Fruit fly (Drosophila melanogaster): ENCODE results near the gene EMC6.

Gene EMC6

dm6 chr3R:25009745-25010446, 14.9 kb downstream of the EMC6 start (continued):
- TF ChIP-seq CG11762 (GFP tag; optimal IDR thresholded peaks at IDR 0.05; ENCODE audit: insufficient read depth), result peak; percentile 84
- peak; percentile 88 for TF ChIP-seq CG1621 (tag; optimal IDR thresholded peaks at IDR 0.05)
- TF ChIP-seq CG10669 (GFP tag; optimal IDR thresholded peaks at IDR 0.05), result peak; percentile 84
- peak; percentile 95 for TF ChIP-seq Eip78C (GFP tag)
- TF ChIP-seq Sox102F (GFP tag; optimal IDR thresholded peaks at IDR 0.05), result peak; percentile 57
- peak; percentile 95 for TF ChIP-seq CG15336 (GFP tag; IDR thresholded peaks at IDR 0.05)
- peak; percentile 74 for TF ChIP-seq CG7368 (GFP tag; optimal IDR thresholded peaks at IDR 0.05)
- TF ChIP-seq vri (GFP tag; optimal IDR thresholded peaks at IDR 0.05), result no peak
- peak; percentile 83 for TF ChIP-seq svp (GFP tag)
- TF ChIP-seq Ets96B (tag; optimal IDR thresholded peaks at IDR 0.05), result peak; percentile 85
- TF ChIP-seq CG31627 (GFP tag; optimal IDR thresholded peaks at IDR 0.05), result peak; percentile 57
- peak; percentile 71 for TF ChIP-seq CG9139 (GFP tag; optimal IDR thresholded peaks at IDR 0.05)
- peak; percentile 94 for TF ChIP-seq CG3919 (GFP tag; optimal IDR thresholded peaks at IDR 0.05)
- peak; percentile 85 for TF ChIP-seq net (GFP tag; optimal IDR thresholded peaks at IDR 0.05)
- peak; percentile 52 for TF ChIP-seq Sox15 (GFP tag; optimal IDR thresholded peaks at IDR 0.05)
- peak; percentile 95 for TF ChIP-seq CG8119 (GFP tag; IDR thresholded peaks at IDR 0.05)

- TF ChIP-seq fd59A (GFP tag; optimal IDR thresholded peaks at IDR 0.05), result no peak
- no peak for TF ChIP-seq Ets21C (GFP tag; optimal IDR thresholded peaks at IDR 0.05)
These were observed 19.1 kb downstream of the EMC6 start for dm6 chr3R:25005748-25006147.

dm6 chr3R:25004763-25005162, 20.1 kb downstream of the EMC6 start:
- TF ChIP-seq fkh (GFP tag; optimal IDR thresholded peaks at IDR 0.05) (no peak), CG3919 (GFP tag; optimal IDR thresholded peaks at IDR 0.05) (peak; percentile 62), CG6792 (GFP tag; optimal IDR thresholded peaks at IDR 0.05) (no peak), CG8319 (GFP tag; optimal IDR thresholded peaks at IDR 0.05) (no peak), Smox (GFP tag; optimal IDR thresholded peaks at IDR 0.05) (no peak), Eip78C (GFP tag) (peak; percentile 81), Hr4 (GFP tag; optimal IDR thresholded peaks at IDR 0.05) (peak; percentile 81), pdm3 (GFP tag; optimal IDR thresholded peaks at IDR 0.05) (peak; percentile 47), achi (GFP tag; optimal IDR thresholded peaks at IDR 0.05) (peak; percentile 37), CG8632 (GFP tag; optimal IDR thresholded peaks at IDR 0.05) (no peak), CG6276 (GFP tag; optimal IDR thresholded peaks at IDR 0.05) (peak; percentile 49), CG6808 (GFP tag; optimal IDR thresholded peaks at IDR 0.05) (no peak), CG11294 (GFP tag; IDR thresholded peaks at IDR 0.05) (0 out of 2 replicates have a peak, but pooled peaks have one; percentile 26), dsx (GFP tag; optimal IDR thresholded peaks at IDR 0.05; ENCODE audit: poor library complexity, severe bottlenecking) (no peak), CG3032 (tag; optimal IDR thresholded peaks at IDR 0.05) (no peak), Sox14 (GFP tag; optimal IDR thresholded peaks at IDR 0.05) (peak; percentile 31), CG6854 (GFP tag; optimal IDR thresholded peaks at IDR 0.05) (no peak), esn (GFP tag; optimal IDR thresholded peaks at IDR 0.05) (peak; percentile 7), Gug (GFP tag; IDR thresholded peaks at IDR 0.05) (peak; percentile 39; the same call in 1 of the 2 replicates), Ets21C (GFP tag; optimal IDR thresholded peaks at IDR 0.05) (no peak), CG15336 (GFP tag; IDR thresholded peaks at IDR 0.05) (peak; percentile 66), Hr39 (GFP tag; optimal IDR thresholded peaks at IDR 0.05) (peak; percentile 39), CG6163 (GFP tag; IDR thresholded peaks at IDR 0.05) (0 out of 3 replicates have a peak, but pooled peaks have one; percentile 56), acj6 (GFP tag; optimal IDR thresholded peaks at IDR 0.05) (peak; percentile 34), fd59A (GFP tag; optimal IDR thresholded peaks at IDR 0.05) (no peak), OdsH (GFP tag; optimal IDR thresholded peaks at IDR 0.05) (peak; percentile 63), dac (GFP tag; optimal IDR thresholded peaks at IDR 0.05) (peak; percentile 23), CG4318 (GFP tag; optimal IDR thresholded peaks at IDR 0.05) (peak; percentile 52), Sox102F (GFP tag; optimal IDR thresholded peaks at IDR 0.05) (no peak), ss (GFP tag; optimal IDR thresholded peaks at IDR 0.05) (no peak), Sox15 (GFP tag; optimal IDR thresholded peaks at IDR 0.05) (no peak), spab (GFP tag; optimal IDR thresholded peaks at IDR 0.05) (no peak), CG31627 (GFP tag; optimal IDR thresholded peaks at IDR 0.05) (peak; percentile 10), Eip93F (GFP tag; optimal IDR thresholded peaks at IDR 0.05) (no peak), CG10631 (GFP tag; optimal IDR thresholded peaks at IDR 0.05) (no peak), Blimp-1 (GFP tag; optimal IDR thresholded peaks at IDR 0.05) (no peak)

Measured in whole organism, prepupa.